Fruit fly (Drosophila melanogaster): ENCODE data around the gene CG13928.

The CG13928 gene

dm6 chr3L:1579169-1579853 is 48.9 kb downstream of the CG13928 start:
- no peak for TF ChIP-seq CG6854 (GFP tag; optimal IDR thresholded peaks at IDR 0.05)
- peak; percentile 31 for TF ChIP-seq pdm3 (GFP tag; optimal IDR thresholded peaks at IDR 0.05)
- peak; percentile 22 for TF ChIP-seq net (GFP tag; optimal IDR thresholded peaks at IDR 0.05)
- no peak for TF ChIP-seq Blimp-1 (GFP tag; optimal IDR thresholded peaks at IDR 0.05)
- TF ChIP-seq CG3032 (tag; optimal IDR thresholded peaks at IDR 0.05) = peak; percentile 12
- no peak for TF ChIP-seq dsx (GFP tag; optimal IDR thresholded peaks at IDR 0.05; ENCODE audit: poor library complexity, severe bottlenecking)
- peak; percentile 43 for TF ChIP-seq Ets96B (tag; optimal IDR thresholded peaks at IDR 0.05)
- peak; percentile 63 for TF ChIP-seq CG8119 (GFP tag; IDR thresholded peaks at IDR 0.05)
- TF ChIP-seq CG9139 (GFP tag; optimal IDR thresholded peaks at IDR 0.05) = no peak
- peak; percentile 64 for TF ChIP-seq Eip78C (GFP tag)
- TF ChIP-seq CG8632 (GFP tag; optimal IDR thresholded peaks at IDR 0.05) = peak; percentile 34
- no peak for TF ChIP-seq CG11294 (GFP tag; IDR thresholded peaks at IDR 0.05)
- peak; percentile 23 for TF ChIP-seq CG6792 (GFP tag; optimal IDR thresholded peaks at IDR 0.05)
- peak; percentile 29 for TF ChIP-seq acj6 (GFP tag; optimal IDR thresholded peaks at IDR 0.05)
- peak; percentile 12 for TF ChIP-seq CG1621 (tag; optimal IDR thresholded peaks at IDR 0.05)
- peak; percentile 18 for TF ChIP-seq Hr39 (GFP tag; optimal IDR thresholded peaks at IDR 0.05)
- peak in 1 of 2 experiments; percentile 16 for TF ChIP-seq salr (GFP tag; optimal IDR thresholded peaks at IDR 0.05)
- TF ChIP-seq CG31627 (GFP tag; optimal IDR thresholded peaks at IDR 0.05) = peak; percentile 15
- peak; percentile 41 for TF ChIP-seq CG34406 (GFP tag; optimal IDR thresholded peaks at IDR 0.05)
- TF ChIP-seq CG10669 (GFP tag; optimal IDR thresholded peaks at IDR 0.05) = peak; percentile 39
- TF ChIP-seq CG3919 (GFP tag; optimal IDR thresholded peaks at IDR 0.05) = peak; percentile 31
- peak; percentile 36; the same call in 1 of the 2 replicates for TF ChIP-seq CG15336 (GFP tag; IDR thresholded peaks at IDR 0.05)
- TF ChIP-seq dac (GFP tag; optimal IDR thresholded peaks at IDR 0.05) = peak; percentile 15
- TF ChIP-seq spab (GFP tag; optimal IDR thresholded peaks at IDR 0.05) = peak; percentile 18
- TF ChIP-seq Hr4 (GFP tag; optimal IDR thresholded peaks at IDR 0.05) = peak; percentile 53
- TF ChIP-seq vri (GFP tag; optimal IDR thresholded peaks at IDR 0.05) = peak; percentile 20
- peak; percentile 40 for TF ChIP-seq CG7368 (GFP tag; optimal IDR thresholded peaks at IDR 0.05)
- TF ChIP-seq OdsH (GFP tag; optimal IDR thresholded peaks at IDR 0.05) = peak; percentile 48
- no peak for TF ChIP-seq Ets21C (GFP tag; optimal IDR thresholded peaks at IDR 0.05)
- TF ChIP-seq Sox102F (GFP tag; optimal IDR thresholded peaks at IDR 0.05) = peak; percentile 37
- TF ChIP-seq ss (GFP tag; optimal IDR thresholded peaks at IDR 0.05) = no peak
- peak; percentile 98 for TF ChIP-seq fkh (GFP tag; optimal IDR thresholded peaks at IDR 0.05)
- no peak for TF ChIP-seq Gug (GFP tag; IDR thresholded peaks at IDR 0.05)
- peak; percentile 60 for TF ChIP-seq CG32006 (GFP tag; optimal IDR thresholded peaks at IDR 0.05)
- TF ChIP-seq Sox14 (GFP tag; optimal IDR thresholded peaks at IDR 0.05) = peak; percentile 55
- no peak for TF ChIP-seq CG4318 (GFP tag; optimal IDR thresholded peaks at IDR 0.05)
- no peak for TF ChIP-seq CG6276 (GFP tag; optimal IDR thresholded peaks at IDR 0.05)
- no peak for TF ChIP-seq CG16779 (tag; optimal IDR thresholded peaks at IDR 0.05)
- TF ChIP-seq Smox (GFP tag; optimal IDR thresholded peaks at IDR 0.05) = no peak
- no peak for TF ChIP-seq topi (GFP tag; optimal IDR thresholded peaks at IDR 0.05)
- TF ChIP-seq achi (GFP tag; optimal IDR thresholded peaks at IDR 0.05) = peak; percentile 50
- TF ChIP-seq fd59A (GFP tag; optimal IDR thresholded peaks at IDR 0.05) = no peak
- TF ChIP-seq Eip75B (GFP tag; optimal IDR thresholded peaks at IDR 0.05) = peak; percentile 56
- TF ChIP-seq lz (GFP tag; optimal IDR thresholded peaks at IDR 0.05) = peak; percentile 37
- peak; percentile 26 for TF ChIP-seq CG10631 (GFP tag; optimal IDR thresholded peaks at IDR 0.05)
- TF ChIP-seq esn (GFP tag; optimal IDR thresholded peaks at IDR 0.05) = peak; percentile 41
- TF ChIP-seq CG6163 (GFP tag; IDR thresholded peaks at IDR 0.05) = no peak
- peak; percentile 4 for TF ChIP-seq cyc (GFP tag; optimal IDR thresholded peaks at IDR 0.05)
- peak; percentile 35 for TF ChIP-seq svp (GFP tag)
- TF ChIP-seq Met (GFP tag; optimal IDR thresholded peaks at IDR 0.05) = peak; percentile 36
- TF ChIP-seq CG11762 (GFP tag; optimal IDR thresholded peaks at IDR 0.05; ENCODE audit: insufficient read depth) = peak; percentile 10

Measured in whole organism, prepupa.